Worm (Caenorhabditis elegans): ENCODE results near the gene C32D5.7.
A peak's percentile ranks its signal among the peaks of the same experiment; 100 is the strongest.

ce11 chrII:6377381-6377948 is 37.6 kb upstream of the C32D5.7 start:
- TF ChIP-seq unc-62 (GFP tag; optimal IDR thresholded peaks at IDR 0.05) (no peak), nhr-11 (tag; optimal IDR thresholded peaks at IDR 0.05) (no peak), pha-4 (tag; optimal IDR thresholded peaks at IDR 0.05) (peak; percentile 54), ama-1 (optimal IDR thresholded peaks at IDR 0.05) (no peak), aly-2 (tag; optimal IDR thresholded peaks at IDR 0.05) (no peak), snpc-4 (tag; optimal IDR thresholded peaks at IDR 0.05) (no peak), pqm-1 (tag; optimal IDR thresholded peaks at IDR 0.05) (peak; percentile 76), ztf-4 (tag; optimal IDR thresholded peaks at IDR 0.05) (no peak), ZK546.5 (tag; optimal IDR thresholded peaks at IDR 0.05) (no peak), elt-1 (tag; optimal IDR thresholded peaks at IDR 0.05) (no peak), nhr-76 (tag; optimal IDR thresholded peaks at IDR 0.05) (no peak), lin-15B (tag; optimal IDR thresholded peaks at IDR 0.05) (no peak), unc-39 (tag; optimal IDR thresholded peaks at IDR 0.05) (no peak)

Data from whole organism, L3 larva.